Worm (Caenorhabditis elegans) whole organism, mixed stage, embryonic: ENCODE results near the gene K02G10.5.
A peak's percentile ranks its signal among the peaks of the same experiment; 100 is the strongest.

Experiments
- M03D4.4 ChIP-seq: sonication (generic microtip); optimal IDR thresholded peaks from 2 replicates; lab custom pipeline; 2017; ENCODE audit warnings: mild to moderate bottlenecking, missing genetic modification characterization, missing compliant biosample characterization
- bed-3 ChIP-seq: fragments of 200-800 bp; sonication (Bioruptor generic); optimal IDR thresholded peaks from 3 replicates; lab custom pipeline; 2018; ENCODE audit warnings: mild to moderate bottlenecking, missing genetic modification characterization, moderate library complexity, missing compliant biosample characterization
- blmp-1 ChIP-seq: fragments of 150-350 bp; optimal IDR thresholded peaks from 2 replicates; lab custom pipeline; 2014; ENCODE audit warnings: missing biosample characterization, missing genetic modification characterization
- ceh-39 ChIP-seq: fragments of 150-350 bp; optimal IDR thresholded peaks from 2 replicates; lab custom pipeline; 2014; ENCODE audit warnings: missing biosample characterization, missing genetic modification characterization
- ceh-43 ChIP-seq: fragments of 200-800 bp; sonication (Bioruptor generic); optimal IDR thresholded peaks from 2 replicates; lab custom pipeline; 2018; ENCODE audit warnings: mild to moderate bottlenecking, missing genetic modification characterization, moderate library complexity, missing compliant biosample characterization
- ceh-83 ChIP-seq: fragments of 200-800 bp; sonication (Bioruptor generic); optimal IDR thresholded peaks from 2 replicates; lab custom pipeline; 2018; ENCODE audit warnings: mild to moderate bottlenecking, missing genetic modification characterization, missing compliant biosample characterization
- ces-1 ChIP-seq: fragments of 150-350 bp; optimal IDR thresholded peaks from 2 replicates; lab custom pipeline; 2014; ENCODE audit warnings: missing biosample characterization, missing genetic modification reagents, missing genetic modification characterization
- cnd-1 ChIP-seq: fragments of 200-800 bp; sonication (Bioruptor generic); optimal IDR thresholded peaks from 2 replicates; lab custom pipeline; 2018; ENCODE audit warnings: mild to moderate bottlenecking, missing genetic modification characterization, missing compliant biosample characterization
- drap-1 ChIP-seq: fragments of 200-800 bp; sonication (Bioruptor generic); optimal IDR thresholded peaks from 3 replicates; lab custom pipeline; 2018; ENCODE audit warnings: mild to moderate bottlenecking, missing genetic modification characterization, missing compliant biosample characterization
- elt-1 ChIP-seq: sonication (generic microtip); optimal IDR thresholded peaks from 2 replicates; lab custom pipeline; 2017; ENCODE audit warnings: missing genetic modification characterization, mild to moderate bottlenecking, missing compliant biosample characterization, antibody characterized with exemption, moderate library complexity, borderline replicate concordance; ENCODE audit not compliant: insufficient read depth
- elt-3 ChIP-seq: fragments of 150-350 bp; optimal IDR thresholded peaks from 2 replicates; lab custom pipeline; 2014; ENCODE audit warnings: missing biosample characterization, missing genetic modification characterization
- flh-1 ChIP-seq: fragments of 200-800 bp; sonication (Bioruptor generic); optimal IDR thresholded peaks from 2 replicates; lab custom pipeline; 2018; ENCODE audit warnings: mild to moderate bottlenecking, missing genetic modification characterization, moderate library complexity, missing compliant biosample characterization
- ham-2 ChIP-seq: fragments of 200-800 bp; sonication (Bioruptor generic); optimal IDR thresholded peaks from 2 replicates; lab custom pipeline; 2018; ENCODE audit warnings: mild to moderate bottlenecking, missing genetic modification characterization, missing compliant biosample characterization
- hlh-1 ChIP-seq: fragments of 150-350 bp; optimal IDR thresholded peaks from 2 replicates; lab custom pipeline; 2014; ENCODE audit warnings: missing biosample characterization, missing genetic modification reagents, missing genetic modification characterization
- lin-13 ChIP-seq: fragments of 150-350 bp; optimal IDR thresholded peaks from 2 replicates; lab custom pipeline; 2014; ENCODE audit warnings: missing biosample characterization, missing genetic modification characterization
- lin-32 ChIP-seq: fragments of 200-800 bp; sonication (Bioruptor generic); optimal IDR thresholded peaks from 2 replicates; lab custom pipeline; 2018; ENCODE audit warnings: mild to moderate bottlenecking, missing genetic modification characterization, missing compliant biosample characterization
- mls-2 ChIP-seq: sonication (generic microtip); optimal IDR thresholded peaks from 2 replicates; lab custom pipeline; 2016; ENCODE audit warnings: mild to moderate bottlenecking, missing genetic modification characterization, moderate library complexity, missing compliant biosample characterization
- nhr-12 ChIP-seq: fragments of 150-350 bp; optimal IDR thresholded peaks from 2 replicates; lab custom pipeline; 2014; ENCODE audit warnings: missing biosample characterization, missing genetic modification characterization
- nhr-2 ChIP-seq: fragments of 150-350 bp; optimal IDR thresholded peaks from 2 replicates; lab custom pipeline; 2014; ENCODE audit warnings: missing biosample characterization, missing genetic modification characterization
- nhr-237 ChIP-seq: fragments of 150-350 bp; optimal IDR thresholded peaks from 2 replicates; lab custom pipeline; 2014; ENCODE audit warnings: missing biosample characterization, missing genetic modification characterization
- nhr-28 ChIP-seq: fragments of 150-350 bp; optimal IDR thresholded peaks from 2 replicates; lab custom pipeline; 2014; ENCODE audit warnings: missing biosample characterization, missing genetic modification characterization
- nhr-76 ChIP-seq: sonication (generic microtip); optimal IDR thresholded peaks from 2 replicates; lab custom pipeline; 2017; ENCODE audit warnings: missing biosample characterization, missing genetic modification characterization
- pha-4 ChIP-seq: fragments of 150-350 bp; optimal IDR thresholded peaks from 2 replicates; lab custom pipeline; 2018; ENCODE audit warnings: missing biosample characterization, missing genetic modification reagents, missing genetic modification characterization
- sptf-1 ChIP-seq: sonication (generic microtip); optimal IDR thresholded peaks from 2 replicates; lab custom pipeline; 2017; ENCODE audit warnings: mild to moderate bottlenecking, missing genetic modification characterization, moderate library complexity, missing compliant biosample characterization
- tbx-8 ChIP-seq: fragments of 200-800 bp; sonication (Bioruptor generic); optimal IDR thresholded peaks from 2 replicates; lab custom pipeline; 2018; ENCODE audit warnings: mild to moderate bottlenecking, missing genetic modification characterization, moderate library complexity, missing compliant biosample characterization
- unc-120 ChIP-seq: sonication (generic microtip); optimal IDR thresholded peaks from 2 replicates; lab custom pipeline; 2017; ENCODE audit warnings: missing genetic modification characterization, missing compliant biosample characterization; ENCODE audit not compliant: poor library complexity, severe bottlenecking
- unc-62 ChIP-seq: fragments of 150-350 bp; optimal IDR thresholded peaks from 2 replicates; lab custom pipeline; 2014; ENCODE audit warnings: missing biosample characterization, missing genetic modification reagents, missing genetic modification characterization
- zip-8 ChIP-seq: fragments of 150-350 bp; optimal IDR thresholded peaks from 2 replicates; lab custom pipeline; 2014; ENCODE audit warnings: missing biosample characterization, missing genetic modification characterization
- ztf-11 ChIP-seq: fragments of 150-350 bp; optimal IDR thresholded peaks from 2 replicates; lab custom pipeline; 2014; ENCODE audit warnings: missing biosample characterization, missing genetic modification characterization

Gene K02G10.5

DNA sequence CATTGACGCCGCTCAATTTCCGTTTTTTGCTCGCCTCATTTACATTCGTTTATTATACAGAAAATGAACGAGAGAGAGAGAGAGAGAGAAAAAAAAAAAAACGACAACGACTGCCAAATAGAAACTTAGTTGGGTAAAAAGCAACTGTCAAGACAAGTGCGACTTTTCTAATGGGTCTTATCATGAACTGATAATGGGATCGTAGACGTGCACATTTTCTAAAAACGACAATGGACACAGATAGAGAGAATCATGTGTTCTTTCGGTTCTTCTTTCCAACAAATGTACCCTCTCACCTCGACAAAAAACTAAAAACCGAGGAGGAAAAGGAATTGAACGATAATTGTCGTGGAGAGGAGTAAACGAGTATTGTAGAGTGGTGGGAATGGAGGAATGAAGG, 9.1 kb upstream of the K02G10.5 start:
- TF ChIP-seq mls-2 (tag; lab: Kevin White, UChicago) (no peak), nhr-12 (tag; lab: Kevin White, UChicago) (no peak)

DNA sequence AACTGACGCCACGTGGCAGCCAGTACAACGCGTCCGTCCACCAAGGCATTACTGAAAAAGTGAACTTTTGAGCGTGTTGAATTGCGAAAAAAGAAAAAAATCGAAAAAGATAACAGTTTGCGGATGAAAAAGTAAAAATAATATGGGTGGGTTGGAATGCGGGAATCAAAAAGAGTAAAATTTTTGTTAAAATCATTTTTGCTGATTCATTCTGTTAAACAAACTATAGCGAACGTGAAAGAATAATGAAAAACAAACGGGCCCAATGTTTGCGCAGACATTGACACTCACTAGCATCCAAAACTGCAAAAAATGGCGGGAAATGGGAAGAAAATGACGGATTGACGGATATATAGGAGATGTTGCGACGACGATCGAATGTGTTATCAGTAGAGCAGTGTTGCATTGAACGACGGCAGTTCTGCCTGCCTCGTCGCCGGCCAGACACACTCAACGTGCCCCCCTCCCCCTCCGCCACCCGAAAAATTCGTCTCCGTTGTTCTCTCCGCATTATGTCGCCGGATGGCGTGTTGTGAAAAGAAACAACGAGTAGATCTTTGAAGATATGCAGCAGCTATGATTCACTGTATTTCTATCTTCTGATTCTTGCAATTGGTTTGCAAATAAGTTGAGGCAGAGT, 8.5 kb upstream of the K02G10.5 start, which contains the start of gene hyl-2:
Gene hyl-2 (minus strand): TSS at position 51 of the 640 bp plus-strand sequence.
- TF ChIP-seq hlh-1 (tag; lab: Kevin White, UChicago) (peak; percentile 5), ceh-39 (tag; lab: Kevin White, UChicago) (no peak), cnd-1 (tag; lab: Kevin White, UChicago) (peak; percentile 39), nhr-28 (tag; lab: Kevin White, UChicago) (no peak), ham-2 (peak; percentile 37), ces-1 (GFP tag; lab: Kevin White, UChicago) (no peak), mls-2 (tag; lab: Kevin White, UChicago) (peak; percentile 8), zip-8 (no peak), tbx-8 (GFP tag; lab: Kevin White, UChicago) (no peak), sptf-1 (peak; percentile 42), elt-1 (tag; lab: Kevin White, UChicago) (peak; percentile 21), lin-13 (tag; lab: Kevin White, UChicago) (peak; percentile 10), M03D4.4 (tag; lab: Kevin White, UChicago) (no peak)
- TF ChIP-seq, all 35 proteins: peak for 7

DNA sequence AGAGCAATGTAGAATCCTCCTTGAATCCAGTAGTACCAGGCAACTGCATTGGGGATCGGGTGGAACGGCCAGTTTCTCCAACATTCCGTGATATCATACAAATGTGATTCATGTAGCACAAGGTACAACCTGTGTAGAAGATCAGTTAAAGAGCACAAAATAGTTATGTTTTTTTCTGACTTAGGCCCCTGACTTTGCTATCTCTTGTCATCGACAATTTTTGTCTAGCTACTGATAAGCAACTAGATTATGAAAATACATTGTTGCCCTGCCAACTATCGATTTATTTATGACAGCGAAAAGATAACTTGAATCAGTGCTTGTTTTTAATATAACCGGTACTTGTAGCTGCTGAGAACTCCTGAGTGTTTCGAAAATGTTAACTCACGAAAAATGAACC, 7.3 kb upstream of the K02G10.5 start:
- no peak for TF ChIP-seq nhr-2 (tag; lab: Kevin White, UChicago)
- no peak for TF ChIP-seq nhr-237 (tag; lab: Kevin White, UChicago)
- TF ChIP-seq tbx-8 (GFP tag; lab: Kevin White, UChicago) = no peak
- TF ChIP-seq lin-32 (GFP tag; lab: Kevin White, UChicago) = no peak
- TF ChIP-seq nhr-28 (tag; lab: Kevin White, UChicago) = no peak
- no peak for TF ChIP-seq ceh-83
- no peak for TF ChIP-seq pha-4
- no peak for TF ChIP-seq flh-1 (GFP tag; lab: Kevin White, UChicago)
- TF ChIP-seq elt-1 (tag; lab: Kevin White, UChicago) = no peak
- no peak for TF ChIP-seq blmp-1
- no peak for TF ChIP-seq ceh-39 (tag; lab: Kevin White, UChicago)
- no peak for TF ChIP-seq ces-1 (GFP tag; lab: Kevin White, UChicago)
- TF ChIP-seq unc-62 = no peak
- TF ChIP-seq nhr-76 (tag; lab: Kevin White, UChicago) = no peak
- TF ChIP-seq, all 35 proteins: peak for 0

DNA sequence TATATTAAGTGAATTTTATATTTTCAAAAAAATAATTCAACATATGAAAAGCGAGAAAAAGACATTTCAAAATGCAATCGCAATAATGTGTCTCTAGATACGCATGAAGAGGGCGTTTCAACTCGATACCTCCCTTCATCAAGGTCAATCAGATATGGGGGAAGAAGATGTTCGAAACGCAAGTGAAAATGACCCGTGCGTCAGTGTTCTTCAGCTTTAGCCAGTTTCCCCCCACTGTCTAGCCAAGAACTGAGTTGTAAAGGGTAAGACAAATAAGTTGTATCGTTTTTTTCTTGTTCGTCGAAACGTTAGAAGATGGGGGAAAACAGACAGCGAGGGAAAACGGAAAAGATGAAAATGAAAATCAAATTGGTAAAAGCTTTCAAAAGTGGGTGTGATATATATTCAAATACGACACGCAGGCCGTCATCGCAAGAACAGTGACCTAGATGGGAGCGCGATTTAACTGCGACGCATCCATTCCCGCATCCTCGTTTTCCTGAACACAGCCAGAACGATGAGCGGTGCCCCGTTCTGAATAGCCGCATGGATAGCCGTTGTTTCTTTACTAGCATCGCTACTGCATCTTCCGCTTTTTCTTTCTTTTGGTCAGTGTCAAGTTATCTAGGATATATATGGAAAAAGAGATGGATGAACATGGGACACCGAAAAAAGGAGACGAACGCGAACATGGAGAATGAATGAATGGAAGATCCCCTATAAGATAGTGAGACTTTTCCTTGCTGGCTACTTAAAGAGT, 3.8 kb upstream of the K02G10.5 start:
- TF ChIP-seq ham-2 (peak; percentile 93), blmp-1 (peak; percentile 28), elt-1 (tag; lab: Kevin White, UChicago) (no peak)

DNA sequence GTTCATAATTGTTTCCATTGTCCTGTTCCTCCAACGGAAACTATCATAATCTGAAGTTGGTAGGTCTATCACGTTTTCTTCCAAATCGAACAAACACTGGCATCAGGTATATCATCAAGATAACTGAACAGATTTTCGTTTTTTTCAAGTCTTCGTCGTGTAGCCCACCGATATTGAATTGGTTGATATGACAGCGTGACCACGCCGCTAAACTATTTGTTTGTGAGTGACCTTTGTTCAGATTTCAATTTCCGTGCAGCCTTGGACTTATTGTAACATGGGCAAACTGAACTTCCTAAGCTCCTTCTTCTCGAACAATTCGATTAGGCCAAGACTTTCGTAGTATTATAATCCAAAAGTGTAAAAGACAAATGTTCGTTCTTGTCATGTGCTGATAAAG, 5.4 kb downstream of the K02G10.5 start:
- TF ChIP-seq M03D4.4 (tag; lab: Kevin White, UChicago) = no peak
- no peak for TF ChIP-seq drap-1 (GFP tag; lab: Kevin White, UChicago)
- no peak for TF ChIP-seq unc-120 (tag; lab: Kevin White, UChicago)
- no peak for TF ChIP-seq cnd-1 (tag; lab: Kevin White, UChicago)
- no peak for TF ChIP-seq elt-3 (tag; lab: Kevin White, UChicago)
- no peak for TF ChIP-seq unc-62
- TF ChIP-seq ceh-43 (GFP tag; lab: Kevin White, UChicago) = no peak
- no peak for TF ChIP-seq ces-1 (GFP tag; lab: Kevin White, UChicago)
- TF ChIP-seq flh-1 (GFP tag; lab: Kevin White, UChicago) = no peak
- TF ChIP-seq, all 35 proteins: peak for 0

DNA sequence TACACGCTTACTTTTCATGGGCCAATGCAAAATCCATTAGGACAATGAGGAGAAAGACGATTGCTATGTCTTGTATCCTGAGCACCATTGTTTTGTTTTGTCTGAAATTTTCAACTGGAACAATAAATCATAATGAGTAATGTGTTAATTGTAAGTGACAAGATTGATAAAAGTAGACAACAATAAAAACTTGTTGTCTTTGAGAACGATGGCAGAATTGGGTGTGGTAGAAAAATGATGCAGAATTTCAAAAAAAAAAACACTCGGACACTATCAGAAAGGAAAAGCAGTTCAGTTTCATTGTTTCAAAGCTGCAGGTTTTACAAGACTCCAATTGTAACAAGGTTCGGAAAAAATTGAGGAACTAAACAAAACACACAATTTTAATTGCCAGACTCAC, 8.4 kb downstream of the K02G10.5 start, which contains the start of gene K02G10.15:
Gene K02G10.15 (minus strand): TSS at position 101 of the 400 bp plus-strand sequence.
- TF ChIP-seq bed-3 (no peak), hlh-1 (tag; lab: Kevin White, UChicago) (no peak), pha-4 (no peak), mls-2 (tag; lab: Kevin White, UChicago) (no peak), unc-62 (no peak), ces-1 (GFP tag; lab: Kevin White, UChicago) (no peak), ztf-11 (tag; lab: Kevin White, UChicago) (no peak), elt-3 (tag; lab: Kevin White, UChicago) (no peak), sptf-1 (no peak), lin-13 (tag; lab: Kevin White, UChicago) (no peak), ceh-83 (no peak), nhr-76 (tag; lab: Kevin White, UChicago) (no peak), lin-32 (GFP tag; lab: Kevin White, UChicago) (no peak), nhr-28 (tag; lab: Kevin White, UChicago) (no peak)
